Fruit fly (Drosophila melanogaster): Measurements from ENCODE around the gene BicD.

Gene BicD

DNA sequence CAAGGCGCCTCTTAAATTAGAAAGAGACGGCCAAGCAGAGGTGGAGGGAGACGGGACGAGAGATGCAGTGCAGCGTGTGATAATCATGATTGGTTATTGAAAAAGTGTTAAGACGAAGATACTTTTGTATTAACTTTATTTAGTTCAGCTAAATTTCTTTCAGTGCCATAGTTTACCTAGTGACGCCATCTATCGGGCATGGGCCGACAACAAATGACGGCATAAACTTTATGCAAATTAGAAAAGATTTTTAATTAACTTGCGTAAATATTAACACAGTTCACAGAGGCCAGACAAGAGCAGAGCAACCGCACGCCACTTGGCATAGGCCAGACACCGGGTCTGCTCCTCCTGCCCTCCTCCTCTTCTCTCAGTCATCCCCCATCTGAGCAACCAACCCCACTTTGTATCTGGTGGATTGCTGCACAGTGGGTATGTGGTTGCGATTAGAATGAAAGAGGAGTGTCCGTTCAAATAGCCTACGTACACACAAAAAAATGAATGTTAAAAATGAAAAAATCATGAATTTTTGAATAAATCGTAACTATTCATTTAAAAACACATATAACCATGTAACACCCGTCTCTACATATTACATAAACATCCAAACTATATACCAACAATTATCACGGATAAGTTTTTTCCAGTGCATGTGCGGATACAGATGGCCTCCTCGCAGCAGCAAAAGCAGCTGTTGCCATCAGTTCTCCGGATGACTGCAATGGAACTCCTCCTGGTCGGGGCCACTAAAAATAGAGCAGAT, 6.9 kb downstream of the BicD start (continued):
- TF ChIP-seq CG34224 (GFP tag; IDR thresholded peaks at IDR 0.05; ENCODE audit: partially characterized antibody) = no peak
- TF ChIP-seq Doc3 (GFP tag; IDR thresholded peaks at IDR 0.05; ENCODE audit: partially characterized antibody) = no peak
- peak; percentile 80 for TF ChIP-seq sisA (GFP tag; IDR thresholded peaks at IDR 0.05)
- peak; percentile 49 for TF ChIP-seq dm (GFP tag; optimal IDR thresholded peaks at IDR 0.05)
- peak; percentile 70 for TF ChIP-seq CG9817 (tag; optimal IDR thresholded peaks at IDR 0.05)
- TF ChIP-seq Hr51 (GFP tag; optimal IDR thresholded peaks at IDR 0.05) = peak; percentile 64 to 87
- TF ChIP-seq CG15011 (GFP tag; optimal IDR thresholded peaks at IDR 0.05) = peak; percentile 41
- peak; percentile 59 for TF ChIP-seq Vsx1 (GFP tag; optimal IDR thresholded peaks at IDR 0.05)
- peak; percentile 87 for TF ChIP-seq CG13424 (tag; optimal IDR thresholded peaks at IDR 0.05)
- no peak for TF ChIP-seq Trl (optimal IDR thresholded peaks at IDR 0.05)
- TF ChIP-seq Trl (GFP tag; optimal IDR thresholded peaks at IDR 0.05) = peak; percentile 66
- no peak for TF ChIP-seq lbe (GFP tag; optimal IDR thresholded peaks at IDR 0.05)
- TF ChIP-seq Bgb (GFP tag; IDR thresholded peaks at IDR 0.05; ENCODE audit: partially characterized antibody) = no peak
- TF ChIP-seq Nf-YC (tag; optimal IDR thresholded peaks at IDR 0.05) = no peak
- peak; percentile 79 for TF ChIP-seq Hmr (GFP tag; optimal IDR thresholded peaks at IDR 0.05)
- TF ChIP-seq h (optimal IDR thresholded peaks at IDR 0.05) = no peak
- TF ChIP-seq wek (GFP tag; optimal IDR thresholded peaks at IDR 0.05) = peak; percentile 62
- peak; percentile 57 for TF ChIP-seq Jarid2 (GFP tag; optimal IDR thresholded peaks at IDR 0.05)
- peak; percentile 81 for TF ChIP-seq tin (GFP tag; optimal IDR thresholded peaks at IDR 0.05)
- no peak for TF ChIP-seq ab (GFP tag; optimal IDR thresholded peaks at IDR 0.05)
- TF ChIP-seq CHES-1-like (GFP tag; optimal IDR thresholded peaks at IDR 0.05) = peak; percentile 62
- TF ChIP-seq wor (GFP tag; IDR thresholded peaks at IDR 0.05) = peak; percentile 78
- peak; percentile 78 for TF ChIP-seq CG17385 (GFP tag; optimal IDR thresholded peaks at IDR 0.05)
- peak; percentile 65 for TF ChIP-seq CG11695 (GFP tag; IDR thresholded peaks at IDR 0.05)
- TF ChIP-seq Doc2 (GFP tag; IDR thresholded peaks at IDR 0.05) = 0 out of 2 replicates have a peak, but pooled peaks have one; percentile 41
- TF ChIP-seq ranshi (GFP tag; IDR thresholded peaks at IDR 0.05) = peak; percentile 84
- peak; percentile 75 for TF ChIP-seq CG4820 (GFP tag; optimal IDR thresholded peaks at IDR 0.05)
- TF ChIP-seq tna (GFP tag; IDR thresholded peaks at IDR 0.05; ENCODE audit: partially characterized antibody) = no peak
- peak; percentile 30 for TF ChIP-seq CG18011 (GFP tag; optimal IDR thresholded peaks at IDR 0.05)
- peak; percentile 86 for TF ChIP-seq gsb-n (tag; optimal IDR thresholded peaks at IDR 0.05)
- peak; percentile 34 for TF ChIP-seq CG3163 (GFP tag; optimal IDR thresholded peaks at IDR 0.05)
- TF ChIP-seq zen2 (GFP tag; IDR thresholded peaks at IDR 0.05; ENCODE audit: partially characterized antibody) = no peak
- TF ChIP-seq wdn (GFP tag; IDR thresholded peaks at IDR 0.05) = peak; percentile 67
- TF ChIP-seq Taf1 (GFP tag; IDR thresholded peaks at IDR 0.05) = peak; percentile 61; the same call in 1 of the 2 replicates
- TF ChIP-seq CG6683 (GFP tag; optimal IDR thresholded peaks at IDR 0.05) = peak; percentile 53
- TF ChIP-seq CG14710 (tag; optimal IDR thresholded peaks at IDR 0.05) = peak; percentile 84
- TF ChIP-seq Sry-δ (GFP tag; optimal IDR thresholded peaks at IDR 0.05) = peak; percentile 47
- TF ChIP-seq CG6854 (GFP tag; optimal IDR thresholded peaks at IDR 0.05) = peak; percentile 54
- TF ChIP-seq CTCF (GFP tag; optimal IDR thresholded peaks at IDR 0.05) = peak; percentile 85
- TF ChIP-seq lola (GFP tag; optimal IDR thresholded peaks at IDR 0.05) = peak in 1 of 3 experiments; percentile 81
- peak; percentile 94 for TF ChIP-seq da (GFP tag; optimal IDR thresholded peaks at IDR 0.05)
- TF ChIP-seq CG7745 (tag; optimal IDR thresholded peaks at IDR 0.05) = no peak
- no peak for TF ChIP-seq tll (GFP tag; optimal IDR thresholded peaks at IDR 0.05)
- TF ChIP-seq ash1 (GFP tag; optimal IDR thresholded peaks at IDR 0.05) = no peak
- TF ChIP-seq sr (GFP tag; IDR thresholded peaks at IDR 0.05) = no peak
- no peak for TF ChIP-seq aop (GFP tag; IDR thresholded peaks at IDR 0.05)
- no peak for TF ChIP-seq CG9932 (GFP tag; IDR thresholded peaks at IDR 0.05)
- TF ChIP-seq NC2β (GFP tag; optimal IDR thresholded peaks at IDR 0.05) = peak; percentile 72
- no peak for TF ChIP-seq CG30020 (tag; optimal IDR thresholded peaks at IDR 0.05)

Data from whole organism, embryonic.